Fruit fly (Drosophila melanogaster) whole organism, prepupa: ENCODE results near the gene Atg6.

Experiments used
- CG10631 ChIP-seq: fragments of 200-800 bp; sonication (Bioruptor generic); optimal IDR thresholded peaks from 2 replicates; lab custom pipeline; 2016; ENCODE audit warnings: missing biosample characterization, missing genetic modification characterization
- CG10669 ChIP-seq: fragments of 200-800 bp; sonication (Bioruptor generic); optimal IDR thresholded peaks from 3 replicates; lab custom pipeline; 2018; ENCODE audit warnings: missing biosample characterization, mild to moderate bottlenecking, missing genetic modification characterization, moderate library complexity
- CG11294 ChIP-seq: fragments of 200-800 bp; sonication (Bioruptor generic); IDR thresholded peaks from 2 replicates; pipeline ENCODE4 v1.3.6; 2022; ENCODE audit warnings: missing biosample characterization, missing genetic modification characterization
- CG11762 ChIP-seq: fragments of 200-800 bp; sonication (Bioruptor generic); optimal IDR thresholded peaks from 3 replicates; lab custom pipeline; 2016; ENCODE audit warnings: missing biosample characterization, missing genetic modification characterization; ENCODE audit not compliant: insufficient read depth
- CG11902 ChIP-seq: fragments of 200-800 bp; sonication (Bioruptor generic); optimal IDR thresholded peaks from 3 replicates; lab custom pipeline; 2016; ENCODE audit warnings: missing biosample characterization, missing genetic modification characterization
- CG1621 ChIP-seq: fragments of 200-800 bp; sonication (Bioruptor generic); optimal IDR thresholded peaks from 3 replicates; lab custom pipeline; 2018; ENCODE audit warnings: missing biosample characterization, mild to moderate bottlenecking, missing genetic modification characterization
- CG16779 ChIP-seq: fragments of 200-800 bp; sonication (Bioruptor generic); optimal IDR thresholded peaks from 3 replicates; lab custom pipeline; 2017; ENCODE audit warnings: missing biosample characterization, mild to moderate bottlenecking, missing genetic modification characterization
- CG3032 ChIP-seq: fragments of 200-800 bp; optimal IDR thresholded peaks from 2 replicates; lab custom pipeline; 2019; ENCODE audit warnings: missing biosample characterization, mild to moderate bottlenecking, missing genetic modification characterization, moderate library complexity
- CG31627 ChIP-seq: fragments of 200-800 bp; sonication (Bioruptor generic); optimal IDR thresholded peaks from 3 replicates; lab custom pipeline; 2016; ENCODE audit warnings: missing biosample characterization, missing genetic modification characterization
- CG32006 ChIP-seq: fragments of 200-800 bp; sonication (Bioruptor generic); optimal IDR thresholded peaks from 3 replicates; lab custom pipeline; 2017; ENCODE audit warnings: missing biosample characterization, mild to moderate bottlenecking, missing genetic modification characterization
- CG3919 ChIP-seq: fragments of 200-800 bp; sonication (Bioruptor generic); optimal IDR thresholded peaks from 3 replicates; lab custom pipeline; 2016; ENCODE audit warnings: missing biosample characterization, missing genetic modification characterization
- CG4318 ChIP-seq: fragments of 200-800 bp; sonication (Bioruptor generic); optimal IDR thresholded peaks from 3 replicates; lab custom pipeline; 2017; ENCODE audit warnings: missing biosample characterization, mild to moderate bottlenecking, missing genetic modification characterization
- CG6163 ChIP-seq: fragments of 200-800 bp; sonication (Bioruptor generic); IDR thresholded peaks from 3 replicates; pipeline ENCODE4 v1.3.6; 2022; ENCODE audit warnings: missing biosample characterization, missing genetic modification characterization
- CG6792 ChIP-seq: fragments of 200-800 bp; sonication (Bioruptor generic); optimal IDR thresholded peaks from 3 replicates; lab custom pipeline; 2016; ENCODE audit warnings: missing biosample characterization, missing genetic modification characterization
- CG6808 ChIP-seq: fragments of 200-800 bp; sonication (Bioruptor generic); optimal IDR thresholded peaks from 3 replicates; lab custom pipeline; 2017; ENCODE audit warnings: missing biosample characterization, missing genetic modification characterization, mild to moderate bottlenecking, moderate library complexity, missing genetic modification reagents
- CG6854 ChIP-seq: fragments of 200-800 bp; sonication (Bioruptor generic); optimal IDR thresholded peaks from 2 replicates; lab custom pipeline; 2017; ENCODE audit warnings: missing biosample characterization, mild to moderate bottlenecking, missing genetic modification characterization
- CG8119 ChIP-seq: fragments of 200-800 bp; sonication (Bioruptor generic); IDR thresholded peaks from 3 replicates; pipeline ENCODE4 v1.3.6; 2022; ENCODE audit warnings: missing biosample characterization, missing genetic modification characterization
- CG8319 ChIP-seq: fragments of 200-800 bp; sonication (Bioruptor generic); optimal IDR thresholded peaks from 3 replicates; lab custom pipeline; 2016; ENCODE audit warnings: missing biosample characterization, missing genetic modification characterization
- CG8632 ChIP-seq: fragments of 200-800 bp; sonication (Bioruptor generic); optimal IDR thresholded peaks from 3 replicates; lab custom pipeline; 2016; ENCODE audit warnings: missing biosample characterization, missing genetic modification characterization
- Eip75B ChIP-seq: fragments of 200-800 bp; sonication (Bioruptor generic); optimal IDR thresholded peaks from 3 replicates; lab custom pipeline; 2016; ENCODE audit warnings: missing biosample characterization, missing genetic modification characterization
- Eip78C ChIP-seq: fragments of 200-800 bp; sonication (Bioruptor generic); peaks from one replicate; lab custom pipeline; 2016; ENCODE audit warnings: missing biosample characterization, missing genetic modification characterization
- Eip93F ChIP-seq: fragments of 200-800 bp; sonication (Bioruptor generic); optimal IDR thresholded peaks from 2 replicates; lab custom pipeline; 2016; ENCODE audit warnings: missing biosample characterization, mild to moderate bottlenecking, missing genetic modification characterization
- Ets96B ChIP-seq: fragments of 200-800 bp; optimal IDR thresholded peaks from 2 replicates; lab custom pipeline; 2019; ENCODE audit warnings: missing biosample characterization, mild to moderate bottlenecking, missing genetic modification characterization, moderate library complexity
- Gug ChIP-seq: fragments of 200-800 bp; sonication (Bioruptor generic); IDR thresholded peaks from 2 replicates; pipeline ENCODE4 v1.3.6; 2022; ENCODE audit warnings: missing biosample characterization, missing genetic modification characterization
- Hr38 ChIP-seq: sonication (Bioruptor generic); optimal IDR thresholded peaks from 2 replicates; lab custom pipeline; 2016; ENCODE audit warnings: missing biosample characterization, missing genetic modification characterization
- Hr39 ChIP-seq: fragments of 200-800 bp; sonication (Bioruptor generic); optimal IDR thresholded peaks from 2 replicates; lab custom pipeline; 2016; ENCODE audit warnings: missing biosample characterization, missing genetic modification characterization
- Hr4 ChIP-seq: fragments of 200-800 bp; sonication (Bioruptor generic); optimal IDR thresholded peaks from 3 replicates; lab custom pipeline; 2016; ENCODE audit warnings: missing biosample characterization, missing genetic modification characterization
- Lpt ChIP-seq: fragments of 200-800 bp; sonication (Bioruptor generic); optimal IDR thresholded peaks from 3 replicates; lab custom pipeline; 2016; ENCODE audit warnings: missing biosample characterization, missing genetic modification characterization
- Met ChIP-seq: fragments of 200-800 bp; sonication (Bioruptor generic); optimal IDR thresholded peaks from 3 replicates; lab custom pipeline; 2016; ENCODE audit warnings: missing biosample characterization, missing genetic modification characterization
- OdsH ChIP-seq: fragments of 200-800 bp; sonication (Bioruptor generic); optimal IDR thresholded peaks from 3 replicates; lab custom pipeline; 2016; ENCODE audit warnings: missing biosample characterization, missing genetic modification characterization
- Smox ChIP-seq: fragments of 200-800 bp; sonication (Bioruptor generic); optimal IDR thresholded peaks from 3 replicates; lab custom pipeline; 2016; ENCODE audit warnings: missing biosample characterization, missing genetic modification characterization
- Sox14 ChIP-seq: fragments of 200-800 bp; sonication (Bioruptor generic); optimal IDR thresholded peaks from 3 replicates; lab custom pipeline; 2016; ENCODE audit warnings: missing biosample characterization, missing genetic modification characterization
- Sox15 ChIP-seq: fragments of 200-800 bp; sonication (Bioruptor generic); optimal IDR thresholded peaks from 3 replicates; lab custom pipeline; 2016; ENCODE audit warnings: missing biosample characterization, missing genetic modification characterization
- acj6 ChIP-seq: fragments of 200-800 bp; sonication (Bioruptor generic); optimal IDR thresholded peaks from 3 replicates; lab custom pipeline; 2016; ENCODE audit warnings: missing biosample characterization, missing genetic modification characterization
- cyc ChIP-seq: fragments of 200-800 bp; sonication (Bioruptor generic); optimal IDR thresholded peaks from 3 replicates; lab custom pipeline; 2016; ENCODE audit warnings: missing biosample characterization, missing genetic modification characterization
- dac ChIP-seq: fragments of 200-800 bp; sonication (Bioruptor generic); optimal IDR thresholded peaks from 2 replicates; lab custom pipeline; 2017; ENCODE audit warnings: missing biosample characterization, mild to moderate bottlenecking, missing genetic modification characterization
- dsx ChIP-seq: fragments of 200-800 bp; optimal IDR thresholded peaks from 3 replicates; lab custom pipeline; 2019; ENCODE audit warnings: missing biosample characterization, mild to moderate bottlenecking, missing genetic modification characterization, moderate library complexity; ENCODE audit not compliant: poor library complexity, severe bottlenecking
- eg ChIP-seq: fragments of 200-800 bp; sonication (Bioruptor generic); IDR thresholded peaks from 3 replicates; pipeline ENCODE4 v1.3.6; 2022; ENCODE audit warnings: missing biosample characterization, missing genetic modification characterization
- fd59A ChIP-seq: fragments of 200-800 bp; sonication (Bioruptor generic); optimal IDR thresholded peaks from 2 replicates; lab custom pipeline; 2017; ENCODE audit warnings: missing biosample characterization, mild to moderate bottlenecking, missing genetic modification characterization, missing genetic modification reagents
- fd85E ChIP-seq: fragments of 200-800 bp; sonication (Bioruptor generic); optimal IDR thresholded peaks from 3 replicates; lab custom pipeline; 2016; ENCODE audit warnings: missing biosample characterization, missing genetic modification characterization
- fkh ChIP-seq: fragments of 200-800 bp; sonication (Bioruptor generic); optimal IDR thresholded peaks from 3 replicates; lab custom pipeline; 2017; ENCODE audit warnings: missing biosample characterization, mild to moderate bottlenecking, missing genetic modification characterization, moderate library complexity
- pdm3 ChIP-seq: fragments of 200-800 bp; sonication (Bioruptor generic); optimal IDR thresholded peaks from 3 replicates; lab custom pipeline; 2016; ENCODE audit warnings: missing biosample characterization, missing genetic modification characterization
- spab ChIP-seq: fragments of 200-800 bp; sonication (Bioruptor generic); optimal IDR thresholded peaks from 2 replicates; lab custom pipeline; 2017; ENCODE audit warnings: missing biosample characterization, mild to moderate bottlenecking, missing genetic modification characterization, missing genetic modification reagents
- svp ChIP-seq: fragments of 200-800 bp; sonication (Bioruptor generic); peaks from one replicate; lab custom pipeline; 2016; ENCODE audit warnings: missing biosample characterization, missing genetic modification characterization
- vri ChIP-seq: fragments of 200-800 bp; sonication (Bioruptor generic); optimal IDR thresholded peaks from 3 replicates; lab custom pipeline; 2016; ENCODE audit warnings: missing biosample characterization, mild to moderate bottlenecking, missing genetic modification characterization

The Atg6 gene

DNA sequence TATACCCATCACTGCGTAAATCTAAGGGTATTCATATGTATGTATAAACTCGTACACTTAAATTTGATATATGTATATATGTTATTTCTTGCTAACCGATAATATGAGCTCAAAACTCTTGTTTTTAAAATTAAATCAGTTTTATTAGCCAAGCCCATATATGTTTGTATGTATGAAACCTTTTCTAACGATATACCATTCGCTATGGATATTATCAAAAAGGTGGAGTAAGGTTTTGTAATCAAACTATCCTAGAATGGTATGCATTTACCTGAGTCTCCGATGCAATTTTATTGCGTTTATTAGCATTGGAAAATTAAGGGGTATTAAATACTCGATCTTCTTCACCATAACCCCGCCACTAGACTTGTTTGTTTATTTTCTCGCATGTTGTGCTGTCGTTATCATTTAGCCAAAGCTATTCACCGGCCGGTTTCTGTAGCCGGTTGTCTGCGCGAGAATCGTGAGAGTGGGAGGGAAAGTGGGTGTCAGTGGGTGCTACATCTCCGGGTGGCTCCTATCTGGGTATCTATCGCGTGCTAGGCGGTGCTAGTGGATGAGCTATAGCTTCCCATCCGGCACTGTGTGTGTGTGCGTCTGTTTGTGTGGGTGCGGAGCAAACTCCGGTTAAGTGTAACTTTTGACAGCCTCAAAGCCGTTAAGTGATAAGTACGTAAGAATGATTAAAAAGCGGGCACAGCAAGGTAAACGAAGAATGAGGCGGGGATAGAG lies 42.6 kb downstream of the Atg6 start (continued):
- TF ChIP-seq CG11762 (GFP tag; lab: Kevin White, UChicago) (no peak), CG11294 (GFP tag; lab: Robert Waterston, UW) (no peak), CG16779 (tag; lab: Kevin White, UChicago) (no peak), svp (peak; percentile 64), CG8119 (GFP tag; lab: Robert Waterston, UW) (no peak), Eip75B (GFP tag; lab: Kevin White, UChicago) (peak; percentile 4), CG3919 (GFP tag; lab: Kevin White, UChicago) (peak; percentile 3), CG8319 (no peak), spab (GFP tag; lab: Kevin White, UChicago) (no peak), CG6808 (no peak), vri (no peak), Smox (GFP tag; lab: Kevin White, UChicago) (no peak), eg (GFP tag; lab: Robert Waterston, UW) (0 out of 3 replicates have a peak, but pooled peaks have one; percentile 14), OdsH (GFP tag; lab: Kevin White, UChicago) (no peak), Eip78C (peak; percentile 67), CG11902 (GFP tag; lab: Kevin White, UChicago) (no peak), fd59A (no peak), fkh (GFP tag; lab: Kevin White, UChicago) (peak; percentile 71), CG32006 (GFP tag; lab: Kevin White, UChicago) (peak; percentile 58), CG1621 (no peak), Gug (GFP tag; lab: Robert Waterston, UW) (no peak)

DNA sequence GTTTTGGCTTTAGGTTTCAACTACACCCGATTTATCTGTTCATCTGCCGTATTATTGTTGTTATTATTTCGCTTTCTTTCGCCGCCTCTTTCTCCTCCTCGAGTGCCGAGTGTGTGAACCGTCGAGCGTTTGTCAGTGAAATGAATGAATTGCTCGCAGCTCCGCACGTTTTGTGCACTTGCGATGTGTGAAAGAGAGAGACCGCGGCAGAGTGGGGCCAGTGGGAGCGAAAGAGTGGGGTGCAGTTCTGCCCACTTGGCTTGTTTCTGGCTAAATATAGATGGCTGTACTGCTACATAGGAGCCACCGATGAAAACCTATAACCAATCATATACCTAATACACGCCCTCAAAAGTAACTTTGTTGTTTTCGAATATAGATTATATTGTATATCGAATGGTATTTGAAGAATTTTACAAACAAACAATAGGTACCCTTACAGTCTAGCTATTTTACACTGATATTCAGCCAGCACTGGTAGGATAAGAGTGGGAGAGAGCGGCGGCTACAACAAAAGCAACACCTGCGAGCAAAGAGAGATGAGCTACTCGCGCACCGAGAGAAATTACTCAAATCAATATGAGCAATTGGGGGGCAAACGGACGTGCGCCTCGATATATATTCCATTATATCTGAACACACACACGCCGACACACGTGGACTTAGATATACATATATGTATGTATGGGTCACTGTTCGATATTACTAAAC lies 44.0 kb downstream of the Atg6 start:
- peak; percentile 17 for TF ChIP-seq CG6854
- peak; percentile 56 for TF ChIP-seq Met
- no peak for TF ChIP-seq Eip93F (GFP tag; lab: Kevin White, UChicago)
- no peak for TF ChIP-seq fd85E (GFP tag; lab: Kevin White, UChicago)
- TF ChIP-seq Lpt (GFP tag; lab: Kevin White, UChicago): no peak
- TF ChIP-seq dac (GFP tag; lab: Kevin White, UChicago): peak; percentile 14
- no peak for TF ChIP-seq CG10669 (GFP tag; lab: Kevin White, UChicago)
- peak; percentile 41; the same call in 1 of the 3 replicates for TF ChIP-seq CG6163 (GFP tag; lab: Robert Waterston, UW)
- TF ChIP-seq spab (GFP tag; lab: Kevin White, UChicago): no peak
- no peak for TF ChIP-seq dsx
- no peak for TF ChIP-seq fkh (GFP tag; lab: Kevin White, UChicago)
- no peak for TF ChIP-seq CG1621
- peak; percentile 10 for TF ChIP-seq CG3919 (GFP tag; lab: Kevin White, UChicago)
- peak; percentile 46 for TF ChIP-seq Gug (GFP tag; lab: Robert Waterston, UW)
- TF ChIP-seq Sox14 (GFP tag; lab: Kevin White, UChicago): peak; percentile 54
- peak; percentile 80 for TF ChIP-seq svp
- TF ChIP-seq OdsH (GFP tag; lab: Kevin White, UChicago): peak; percentile 47
- TF ChIP-seq fd59A: no peak
- TF ChIP-seq CG6792 (GFP tag; lab: Kevin White, UChicago): peak; percentile 8
- no peak for TF ChIP-seq acj6 (GFP tag; lab: Kevin White, UChicago)
- TF ChIP-seq Smox (GFP tag; lab: Kevin White, UChicago): peak; percentile 1
- TF ChIP-seq pdm3: peak; percentile 4
- TF ChIP-seq CG4318 (GFP tag; lab: Kevin White, UChicago): no peak
- TF ChIP-seq Eip75B (GFP tag; lab: Kevin White, UChicago): peak; percentile 28
- TF ChIP-seq CG10631: no peak
- no peak for TF ChIP-seq cyc (GFP tag; lab: Kevin White, UChicago)
- TF ChIP-seq CG8632 (GFP tag; lab: Kevin White, UChicago): no peak
- peak; percentile 54 for TF ChIP-seq eg (GFP tag; lab: Robert Waterston, UW)
- no peak for TF ChIP-seq Hr38 (GFP tag; lab: Kevin White, UChicago)
- no peak for TF ChIP-seq Hr39 (GFP tag; lab: Kevin White, UChicago)
- peak; percentile 22 for TF ChIP-seq CG16779 (tag; lab: Kevin White, UChicago)
- peak; percentile 9 for TF ChIP-seq vri
- TF ChIP-seq Ets96B (tag; lab: Kevin White, UChicago): no peak
- TF ChIP-seq CG31627 (GFP tag; lab: Kevin White, UChicago): peak; percentile 20
- peak; percentile 47 for TF ChIP-seq CG32006 (GFP tag; lab: Kevin White, UChicago)
- no peak for TF ChIP-seq Sox15 (GFP tag; lab: Kevin White, UChicago)
- peak; percentile 25 for TF ChIP-seq Hr4 (GFP tag; lab: Kevin White, UChicago)
- no peak for TF ChIP-seq CG11294 (GFP tag; lab: Robert Waterston, UW)
- no peak for TF ChIP-seq CG3032 (tag; lab: Kevin White, UChicago)
